Fruit fly (Drosophila melanogaster) whole organism, embryonic: ENCODE measurements around the gene Lcp65Ac.

Source experiments
- BEAF-32 ChIP-seq: fragments of 200-800 bp; sonication (Bioruptor generic); optimal IDR thresholded peaks from 3 replicates; lab custom pipeline; 2017; ENCODE audit warnings: missing biosample characterization, missing genetic modification characterization, mild to moderate bottlenecking, moderate library complexity, missing genetic modification reagents
- CG11456 ChIP-seq: fragments of 200-800 bp; sonication (Bioruptor generic); IDR thresholded peaks from 3 replicates; pipeline ENCODE4 v1.3.6; 2022; ENCODE audit warnings: missing biosample characterization, missing genetic modification characterization
- CG1233 ChIP-seq: fragments of 200-800 bp; sonication (Bioruptor generic); optimal IDR thresholded peaks from 4 replicates; lab custom pipeline; 2018; ENCODE audit warnings: missing biosample characterization, mild to moderate bottlenecking, missing genetic modification characterization
- CG13123 ChIP-seq: fragments of 200-800 bp; sonication (Bioruptor generic); optimal IDR thresholded peaks from 2 replicates; lab custom pipeline; 2016; ENCODE audit warnings: missing biosample characterization, missing genetic modification characterization
- CG2889 ChIP-seq: fragments of 200-800 bp; sonication (Bioruptor generic); IDR thresholded peaks from 3 replicates; pipeline ENCODE4 v1.3.6; 2022; ENCODE audit warnings: missing biosample characterization, missing genetic modification characterization
- CG30020 ChIP-seq: fragments of 200-800 bp; optimal IDR thresholded peaks from 2 replicates; lab custom pipeline; 2019; ENCODE audit warnings: missing biosample characterization, mild to moderate bottlenecking, missing genetic modification characterization, moderate library complexity
- CG42726 ChIP-seq: fragments of 200-800 bp; sonication (Bioruptor generic); IDR thresholded peaks from 2 replicates; pipeline ENCODE4 v1.3.6; 2022; ENCODE audit warnings: missing biosample characterization, missing genetic modification characterization; ENCODE audit not compliant: partially characterized antibody
- CG6272 ChIP-seq: fragments of 200-800 bp; sonication (Bioruptor generic); IDR thresholded peaks from 2 replicates; pipeline ENCODE4 v1.3.6; 2022; ENCODE audit warnings: missing biosample characterization, missing genetic modification characterization
- CHES-1-like ChIP-seq: fragments of 200-800 bp; sonication (Bioruptor generic); optimal IDR thresholded peaks from 2 replicates; lab custom pipeline; 2016; ENCODE audit warnings: missing biosample characterization, missing genetic modification characterization
- CTCF ChIP-seq: fragments of 200-800 bp; sonication (Bioruptor generic); optimal IDR thresholded peaks from 2 replicates; lab custom pipeline; 2017; ENCODE audit warnings: missing biosample characterization, mild to moderate bottlenecking, missing genetic modification characterization, moderate library complexity
- D ChIP-seq, 2 experiments: fragments of 200-800 bp in 1 of 2; fragments of >200 bp in 1 of 2; sonication (Bioruptor generic) in 1 of 2; optimal IDR thresholded peaks; 2 replicates in 1 of 2; 3 replicates in 1 of 2; lab custom pipeline; 2017; ENCODE audit warnings: mild to moderate bottlenecking in 1 of 2, missing biosample characterization in 1 of 2, missing genetic modification characterization in 1 of 2, missing genetic modification reagents in 1 of 2
- Dbx ChIP-seq: fragments of 200-800 bp; sonication (Bioruptor generic); IDR thresholded peaks from 3 replicates; pipeline ENCODE4 v1.3.6; 2022; ENCODE audit warnings: missing biosample characterization, missing genetic modification characterization
- Ets65A ChIP-seq: fragments of 200-800 bp; sonication (Bioruptor generic); peaks from one replicate; lab custom pipeline; 2016; ENCODE audit warnings: missing biosample characterization, missing genetic modification characterization
- Ets97D ChIP-seq: fragments of 200-800 bp; sonication (Bioruptor generic); optimal IDR thresholded peaks from 3 replicates; lab custom pipeline; 2016; ENCODE audit warnings: missing biosample characterization, missing genetic modification characterization
- Gsc ChIP-seq: fragments of 200-800 bp; sonication (Bioruptor generic); IDR thresholded peaks from 2 replicates; pipeline ENCODE4 v1.3.6; 2022; ENCODE audit warnings: missing biosample characterization, missing genetic modification characterization
- HHEX ChIP-seq: fragments of 200-800 bp; sonication (Bioruptor generic); optimal IDR thresholded peaks from 3 replicates; lab custom pipeline; 2017; ENCODE audit warnings: missing biosample characterization, mild to moderate bottlenecking, missing genetic modification characterization, missing genetic modification reagents
- Hey ChIP-seq: fragments of 200-800 bp; sonication (Bioruptor generic); optimal IDR thresholded peaks from 3 replicates; lab custom pipeline; 2018; ENCODE audit warnings: missing biosample characterization, mild to moderate bottlenecking, missing genetic modification characterization
- Med ChIP-seq: fragments of 200-800 bp; sonication (Bioruptor generic); peaks from one replicate; lab custom pipeline; 2016; ENCODE audit warnings: missing biosample characterization, missing genetic modification characterization, mild to moderate bottlenecking, inconsistent platforms, moderate library complexity
- Myb ChIP-seq: fragments of 200-800 bp; sonication (Bioruptor generic); optimal IDR thresholded peaks from 2 replicates; lab custom pipeline; 2016; ENCODE audit warnings: missing biosample characterization, missing genetic modification characterization
- Tbp ChIP-seq: fragments of >200 bp; optimal IDR thresholded peaks from 2 replicates; lab custom pipeline; 2018; ENCODE audit warnings: missing biosample characterization, missing genetic modification characterization
- Xrp1 ChIP-seq: fragments of 200-800 bp; sonication (Bioruptor generic); IDR thresholded peaks from 2 replicates; pipeline ENCODE4 v1.3.6; 2022; ENCODE audit warnings: missing biosample characterization, missing genetic modification characterization
- YL-1 ChIP-seq: fragments of 200-800 bp; sonication (Bioruptor generic); optimal IDR thresholded peaks from 3 replicates; lab custom pipeline; 2017; ENCODE audit warnings: missing biosample characterization, mild to moderate bottlenecking, missing genetic modification characterization
- btn ChIP-seq: fragments of 200-800 bp; sonication (Bioruptor generic); optimal IDR thresholded peaks from 2 replicates; lab custom pipeline; 2016; ENCODE audit warnings: missing biosample characterization, missing genetic modification characterization
- chm ChIP-seq: fragments of 200-800 bp; sonication (Bioruptor generic); IDR thresholded peaks from 2 replicates; pipeline ENCODE4 v1.3.6; 2022; ENCODE audit warnings: missing biosample characterization, missing genetic modification characterization
- crol ChIP-seq: fragments of 200-800 bp; sonication (Bioruptor generic); IDR thresholded peaks from 2 replicates; pipeline ENCODE4 v1.3.6; 2022; ENCODE audit warnings: missing biosample characterization, missing genetic modification characterization
- ewg ChIP-seq: fragments of 200-800 bp; sonication (Bioruptor generic); optimal IDR thresholded peaks from 3 replicates; lab custom pipeline; 2017; ENCODE audit warnings: mild to moderate bottlenecking, missing biosample characterization, missing genetic modification reagents, missing genetic modification characterization
- grn ChIP-seq: fragments of 200-800 bp; sonication (Bioruptor generic); optimal IDR thresholded peaks from 3 replicates; lab custom pipeline; 2017; ENCODE audit warnings: missing biosample characterization, missing genetic modification characterization
- gsb-n ChIP-seq: fragments of 200-800 bp; sonication (Bioruptor generic); optimal IDR thresholded peaks from 3 replicates; lab custom pipeline; 2018; ENCODE audit warnings: missing biosample characterization, mild to moderate bottlenecking, missing genetic modification characterization
- kni ChIP-seq: fragments of 200-800 bp; sonication (Bioruptor generic); optimal IDR thresholded peaks from 3 replicates; lab custom pipeline; 2017; ENCODE audit warnings: mild to moderate bottlenecking, missing biosample characterization, missing genetic modification reagents, missing genetic modification characterization
- nerfin-1 ChIP-seq: fragments of 200-800 bp; sonication (Bioruptor generic); optimal IDR thresholded peaks from 3 replicates; lab custom pipeline; 2019; ENCODE audit warnings: missing biosample characterization, mild to moderate bottlenecking, missing genetic modification characterization, moderate library complexity
- oc ChIP-seq: fragments of 200-800 bp; sonication (Bioruptor generic); optimal IDR thresholded peaks from 2 replicates; lab custom pipeline; 2018; ENCODE audit warnings: missing biosample characterization, mild to moderate bottlenecking, missing genetic modification characterization, moderate library complexity
- odd ChIP-seq: fragments of 200-800 bp; sonication (Bioruptor generic); optimal IDR thresholded peaks from 2 replicates; lab custom pipeline; 2017; ENCODE audit warnings: missing biosample characterization, mild to moderate bottlenecking, missing genetic modification characterization
- otp ChIP-seq: fragments of 200-800 bp; sonication (Bioruptor generic); IDR thresholded peaks from 3 replicates; pipeline ENCODE4, ENCODE4 v1.3.6; 2022; ENCODE audit warnings: missing biosample characterization, missing genetic modification characterization
- pita ChIP-seq: fragments of 200-800 bp; sonication (Bioruptor generic); optimal IDR thresholded peaks from 2 replicates; lab custom pipeline; 2017; ENCODE audit warnings: missing biosample characterization, mild to moderate bottlenecking, missing genetic modification characterization
- prd ChIP-seq, 3 experiments: fragments of >200 bp in 2 of 3; fragments of 200-800 bp in 1 of 3; sonication (Bioruptor generic) in 1 of 3; optimal IDR thresholded peaks in 2 of 3; IDR thresholded peaks in 1 of 3; 2 replicates in 2 of 3; 3 replicates in 1 of 3; pipeline versions ENCODE4 v1.3.6 to Lab custom; 2017 to 2022; ENCODE audit warnings: missing biosample characterization in 1 of 3, missing genetic modification characterization in 1 of 3
- pros ChIP-seq: fragments of 200-800 bp; sonication (Bioruptor generic); optimal IDR thresholded peaks from 3 replicates; lab custom pipeline; 2019; ENCODE audit warnings: missing biosample characterization, mild to moderate bottlenecking, missing genetic modification characterization, moderate library complexity
- seq ChIP-seq: fragments of 200-800 bp; sonication (Bioruptor generic); IDR thresholded peaks from 2 replicates; pipeline ENCODE4 v1.3.6; 2022; ENCODE audit warnings: missing biosample characterization, missing genetic modification characterization
- sna ChIP-seq: fragments of 200-800 bp; sonication (Bioruptor generic); IDR thresholded peaks from 2 replicates; pipeline ENCODE4 v1.3.6; 2022; ENCODE audit warnings: missing biosample characterization, missing genetic modification characterization; ENCODE audit not compliant: partially characterized antibody
- tll ChIP-seq, 2 experiments: fragments of 200-800 bp in 1 of 2; fragments of >200 bp in 1 of 2; sonication (Bioruptor generic) in 1 of 2; optimal IDR thresholded peaks; 2 replicates each; lab custom pipeline; 2017 to 2019; ENCODE audit warnings: missing biosample characterization in 2 of 2, missing genetic modification characterization in 2 of 2, mild to moderate bottlenecking in 1 of 2, moderate library complexity in 1 of 2
- zen2 ChIP-seq: fragments of 200-800 bp; sonication (Bioruptor generic); IDR thresholded peaks from 3 replicates; pipeline ENCODE4 v1.3.6; 2022; ENCODE audit warnings: missing biosample characterization, missing genetic modification characterization; ENCODE audit not compliant: partially characterized antibody

The Lcp65Ac gene

dm6 chr3L:6103658-6104057, 41.0 kb upstream of the Lcp65Ac start (continued):
- no peak for TF ChIP-seq sna
- 0 out of 2 replicates have a peak, but pooled peaks have one; percentile 26 for TF ChIP-seq CG6272 (GFP tag; lab: Robert Waterston, UW)
- 0 out of 2 replicates have a peak, but pooled peaks have one; percentile 22 for TF ChIP-seq crol
- peak; percentile 53 for TF ChIP-seq Med (GFP tag; lab: Kevin White, UChicago)
- TF ChIP-seq CHES-1-like (GFP tag; lab: Kevin White, UChicago) = no peak
- TF ChIP-seq ewg (GFP tag; lab: Kevin White, UChicago) = no peak
- TF ChIP-seq btn (GFP tag; lab: Kevin White, UChicago) = no peak
- no peak for TF ChIP-seq Tbp (GFP tag; lab: Kevin White, UChicago)
- TF ChIP-seq otp (GFP tag; lab: Robert Waterston, UW) = no peak
- TF ChIP-seq BEAF-32 = no peak
- no peak for TF ChIP-seq odd (GFP tag; lab: Kevin White, UChicago)
- no peak for TF ChIP-seq chm (GFP tag; lab: Robert Waterston, UW)
- TF ChIP-seq Ets97D (GFP tag; lab: Kevin White, UChicago) = peak; percentile 30
- no peak for TF ChIP-seq Myb (GFP tag; lab: Kevin White, UChicago)
- no peak for TF ChIP-seq YL-1 (GFP tag; lab: Kevin White, UChicago)
- no peak for TF ChIP-seq Xrp1 (GFP tag; lab: Robert Waterston, UW)
- TF ChIP-seq Gsc (GFP tag; lab: Robert Waterston, UW) = no peak
- TF ChIP-seq CG11456 = 0 out of 3 replicates have a peak, but pooled peaks have one; percentile 41
- TF ChIP-seq CG42726 (GFP tag; lab: Robert Waterston, UW) = 0 out of 2 replicates have a peak, but pooled peaks have one; percentile 16
- no peak for TF ChIP-seq CG13123 (GFP tag; lab: Kevin White, UChicago)
- peak; percentile 35 for TF ChIP-seq Ets65A (GFP tag; lab: Kevin White, UChicago)
- TF ChIP-seq seq = 0 out of 2 replicates have a peak, but pooled peaks have one; percentile 33
- no peak for TF ChIP-seq Dbx (GFP tag; lab: Robert Waterston, UW)
- TF ChIP-seq pita (GFP tag; lab: Kevin White, UChicago) = peak; percentile 49
- TF ChIP-seq CTCF (GFP tag; lab: Kevin White, UChicago) = peak; percentile 90
- TF ChIP-seq zen2 (GFP tag; lab: Robert Waterston, UW) = no peak

dm6 chr3L:6104551-6104950, 40.1 kb upstream of the Lcp65Ac start:
- peak; percentile 12 for TF ChIP-seq CTCF (GFP tag; lab: Kevin White, UChicago)
- no peak for TF ChIP-seq prd (optimal IDR thresholded peaks at IDR 0.05; lab: Kevin White, UChicago)
- peak; percentile 42; the same call in 1 of the 3 replicates for TF ChIP-seq prd (GFP tag; IDR thresholded peaks at IDR 0.05; lab: Robert Waterston, UW)
- no peak for TF ChIP-seq HHEX (GFP tag; lab: Kevin White, UChicago)
- TF ChIP-seq kni = peak; percentile 25
- TF ChIP-seq CG1233 = no peak
- TF ChIP-seq tll (GFP tag; optimal IDR thresholded peaks at IDR 0.05; lab: Kevin White, UChicago) = peak in 1 of 2 experiments; percentile 73
- peak; percentile 83 for TF ChIP-seq pros
- peak; percentile 94 for TF ChIP-seq gsb-n (tag; lab: Kevin White, UChicago)
- TF ChIP-seq CG30020 = no peak
- TF ChIP-seq CG2889 (GFP tag; lab: Robert Waterston, UW) = 0 out of 3 replicates have a peak, but pooled peaks have one; percentile 18
- peak; percentile 23 for TF ChIP-seq grn (GFP tag; lab: Kevin White, UChicago)
- TF ChIP-seq D (optimal IDR thresholded peaks at IDR 0.05; lab: Kevin White, UChicago) = peak; percentile 49
- no peak for TF ChIP-seq D (GFP tag; optimal IDR thresholded peaks at IDR 0.05; lab: Kevin White, UChicago)
- TF ChIP-seq nerfin-1 (tag; lab: Kevin White, UChicago) = peak; percentile 27
- peak; percentile 81 for TF ChIP-seq oc (tag; lab: Kevin White, UChicago)
- peak; percentile 95 for TF ChIP-seq Hey (tag; lab: Kevin White, UChicago)
